Fruit fly (Drosophila melanogaster): ENCODE data around the gene Ir21a.

DNA sequence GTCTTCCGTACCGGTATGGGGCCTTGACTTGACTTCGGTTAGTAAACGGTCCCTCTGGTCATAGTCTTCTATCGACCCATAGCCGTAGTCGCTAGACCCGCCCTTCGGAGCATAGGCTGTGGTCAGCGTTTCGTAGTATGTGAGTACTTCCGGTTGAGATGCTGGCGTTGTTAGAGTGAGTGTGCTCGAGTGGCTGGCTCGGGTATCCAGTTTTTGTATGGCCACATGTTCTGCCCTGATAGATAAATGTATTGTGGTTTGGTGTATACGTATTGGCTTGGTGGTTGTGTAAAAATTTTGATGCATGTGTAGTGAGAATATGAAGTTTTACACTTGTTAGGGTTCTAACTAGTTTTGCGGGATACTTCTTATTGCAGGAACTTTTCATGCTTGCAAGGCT lies 9.1 kb upstream of the Ir21a start:
- TF ChIP-seq Hnf4 (GFP tag; optimal IDR thresholded peaks at IDR 0.05) = no peak
- TF ChIP-seq usp (GFP tag; optimal IDR thresholded peaks at IDR 0.05) = no peak
- TF ChIP-seq woc (GFP tag; optimal IDR thresholded peaks at IDR 0.05) = no peak
- no peak for TF ChIP-seq ey (GFP tag; optimal IDR thresholded peaks at IDR 0.05)
- no peak for TF ChIP-seq Rel (GFP tag; optimal IDR thresholded peaks at IDR 0.05)
- no peak for TF ChIP-seq Rel (tag; optimal IDR thresholded peaks at IDR 0.05)
- TF ChIP-seq fru (GFP tag; optimal IDR thresholded peaks at IDR 0.05) = no peak

All from whole organism, wandering third instar larva.